Worm (Caenorhabditis elegans): ENCODE data around the gene gly-5.

DNA sequence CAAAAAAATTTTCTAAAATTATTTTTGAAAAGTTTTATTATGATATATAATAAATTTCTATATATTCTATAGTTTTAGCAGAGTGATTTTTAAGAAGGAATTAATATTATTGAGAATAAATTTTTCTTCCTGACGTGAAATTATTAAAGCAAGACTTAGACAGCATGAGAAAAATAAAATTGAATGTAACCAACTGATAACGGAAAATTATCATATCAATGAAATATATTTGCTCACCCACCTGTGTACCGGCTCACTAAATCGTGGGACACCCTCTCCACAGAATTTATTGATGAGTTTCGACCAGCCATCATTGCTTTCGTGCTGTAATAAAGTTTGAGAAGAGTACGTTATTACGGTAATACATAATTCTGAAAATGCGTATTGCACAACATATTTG lies 47.9 kb upstream of the gly-5 start, which contains the start of gene bre-2:
- TF ChIP-seq ztf-23 (GFP tag; IDR thresholded peaks at IDR 0.05), result no peak
- TF ChIP-seq med-1 (GFP tag; optimal IDR thresholded peaks at IDR 0.05; ENCODE audit: insufficient read depth), result no peak
